Fruit fly (Drosophila melanogaster): ENCODE data around the gene Ranbp21.
A peak's percentile ranks its signal among the peaks of the same experiment; 100 is the strongest.

Ranbp21 gene

DNA sequence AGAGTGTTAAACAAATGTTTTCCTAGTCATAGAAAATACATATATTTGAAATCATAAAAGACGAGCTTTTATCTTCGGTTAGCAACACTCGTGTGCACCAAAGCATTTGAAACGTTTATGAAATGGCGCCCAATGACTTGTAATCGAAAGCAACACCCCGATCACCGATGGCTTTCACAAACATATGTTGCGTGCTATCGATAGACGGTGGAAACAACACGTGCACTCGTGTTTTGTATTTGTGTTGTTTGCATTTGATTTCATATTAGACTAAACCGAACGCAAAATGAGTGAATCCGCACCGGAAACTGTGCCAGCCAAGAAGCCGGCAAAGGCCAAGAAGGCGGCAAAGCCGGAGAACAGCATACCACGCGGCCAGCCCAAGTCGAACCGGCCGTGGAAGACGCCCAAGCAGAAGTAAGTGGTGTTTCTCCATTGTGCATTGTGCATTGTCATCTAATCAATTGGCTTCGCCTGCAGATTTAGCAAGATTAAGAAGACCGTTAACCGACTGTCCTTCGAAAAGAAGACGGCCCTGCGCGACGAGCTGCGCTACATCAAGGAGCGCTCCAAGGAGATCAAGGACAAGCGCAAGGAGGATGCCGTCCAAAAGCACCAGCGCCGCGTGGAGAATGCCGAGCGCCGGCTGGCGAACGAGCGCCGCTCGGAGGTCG is 35.9 kb downstream of the Ranbp21 start, which contains the start of gene CG14210 (continued):
- TF ChIP-seq CG16815 (GFP tag; optimal IDR thresholded peaks at IDR 0.05) = no peak
- TF ChIP-seq Fer2 (tag; optimal IDR thresholded peaks at IDR 0.05) = no peak
- no peak for TF ChIP-seq hkb (optimal IDR thresholded peaks at IDR 0.05)
- TF ChIP-seq hkb (GFP tag; IDR thresholded peaks at IDR 0.05) = no peak
- no peak for TF ChIP-seq CG10565 (GFP tag; optimal IDR thresholded peaks at IDR 0.05)
- no peak for TF ChIP-seq CG9797 (GFP tag; optimal IDR thresholded peaks at IDR 0.05)
- no peak for TF ChIP-seq CG7357 (GFP tag; IDR thresholded peaks at IDR 0.05)
- no peak for TF ChIP-seq CG5245 (GFP tag; optimal IDR thresholded peaks at IDR 0.05)
- TF ChIP-seq dan (GFP tag; IDR thresholded peaks at IDR 0.05) = no peak
- no peak for TF ChIP-seq lola (GFP tag; optimal IDR thresholded peaks at IDR 0.05)
- no peak for TF ChIP-seq CG10979 (tag; optimal IDR thresholded peaks at IDR 0.05)
- TF ChIP-seq CG34224 (GFP tag; IDR thresholded peaks at IDR 0.05; ENCODE audit: partially characterized antibody) = peak; percentile 73
- no peak for TF ChIP-seq cas (GFP tag; IDR thresholded peaks at IDR 0.05)
- TF ChIP-seq Trl (optimal IDR thresholded peaks at IDR 0.05) = no peak
- TF ChIP-seq Trl (GFP tag; optimal IDR thresholded peaks at IDR 0.05) = no peak
- peak; percentile 62; the same call in 3 of the 4 replicates for TF ChIP-seq Dll (GFP tag; IDR thresholded peaks at IDR 0.05; ENCODE audit: partially characterized antibody)
- no peak for TF ChIP-seq Elba2 (GFP tag; optimal IDR thresholded peaks at IDR 0.05)
- no peak for TF ChIP-seq CG1647 (GFP tag; optimal IDR thresholded peaks at IDR 0.05)
- TF ChIP-seq NC2β (GFP tag; optimal IDR thresholded peaks at IDR 0.05) = no peak
- no peak for TF ChIP-seq CTCF (GFP tag; optimal IDR thresholded peaks at IDR 0.05)
- no peak for TF ChIP-seq CG11085 (GFP tag; IDR thresholded peaks at IDR 0.05)
- no peak for TF ChIP-seq caup (GFP tag; optimal IDR thresholded peaks at IDR 0.05; ENCODE audit: severe bottlenecking)
- TF ChIP-seq al (GFP tag; IDR thresholded peaks at IDR 0.05) = no peak
- no peak for TF ChIP-seq CG30431 (GFP tag; optimal IDR thresholded peaks at IDR 0.05)
- TF ChIP-seq MESR4 (GFP tag; optimal IDR thresholded peaks at IDR 0.05) = peak; percentile 57
- no peak for TF ChIP-seq gcm2 (GFP tag; optimal IDR thresholded peaks at IDR 0.05)
- no peak for TF ChIP-seq gt (GFP tag; IDR thresholded peaks at IDR 0.05)
- TF ChIP-seq Med (GFP tag) = peak; percentile 7
- TF ChIP-seq klu (GFP tag; IDR thresholded peaks at IDR 0.05) = no peak
- TF ChIP-seq kay (GFP tag; optimal IDR thresholded peaks at IDR 0.05) = no peak
- no peak for TF ChIP-seq CG15269 (tag; optimal IDR thresholded peaks at IDR 0.05)
- peak; percentile 75 for TF ChIP-seq bbx (GFP tag; IDR thresholded peaks at IDR 0.05; ENCODE audit: partially characterized antibody)
- TF ChIP-seq Bgb (GFP tag; IDR thresholded peaks at IDR 0.05; ENCODE audit: partially characterized antibody) = peak; percentile 71
- TF ChIP-seq Aef1 (GFP tag; IDR thresholded peaks at IDR 0.05) = no peak
- no peak for TF ChIP-seq CG6254 (GFP tag; optimal IDR thresholded peaks at IDR 0.05)
- TF ChIP-seq sima (GFP tag; optimal IDR thresholded peaks at IDR 0.05) = no peak
- no peak for TF ChIP-seq Dad (GFP tag; optimal IDR thresholded peaks at IDR 0.05)
- no peak for TF ChIP-seq CG12071 (GFP tag; optimal IDR thresholded peaks at IDR 0.05)
- no peak for TF ChIP-seq lbe (GFP tag; optimal IDR thresholded peaks at IDR 0.05)
- peak; percentile 84 for TF ChIP-seq HLH4C (GFP tag; IDR thresholded peaks at IDR 0.05; ENCODE audit: partially characterized antibody)
- TF ChIP-seq Drgx (GFP tag; IDR thresholded peaks at IDR 0.05) = no peak
- no peak for TF ChIP-seq ranshi (GFP tag; IDR thresholded peaks at IDR 0.05)
- TF ChIP-seq Poxn (GFP tag; IDR thresholded peaks at IDR 0.05) = no peak
- TF ChIP-seq Fer1 (GFP tag; optimal IDR thresholded peaks at IDR 0.05) = peak; percentile 2
- TF ChIP-seq CG3726 (GFP tag; IDR thresholded peaks at IDR 0.05) = no peak
- no peak for TF ChIP-seq CG2199 (GFP tag; IDR thresholded peaks at IDR 0.05)
- TF ChIP-seq insv (GFP tag; optimal IDR thresholded peaks at IDR 0.05) = no peak
- peak; percentile 8 for TF ChIP-seq mirr (GFP tag; optimal IDR thresholded peaks at IDR 0.05)
- no peak for TF ChIP-seq CG2120 (GFP tag; optimal IDR thresholded peaks at IDR 0.05)
- TF ChIP-seq Adf1 (GFP tag; IDR thresholded peaks at IDR 0.05) = no peak
- no peak for TF ChIP-seq CG33213 (GFP tag; optimal IDR thresholded peaks at IDR 0.05)
- no peak for TF ChIP-seq Lpt (GFP tag; optimal IDR thresholded peaks at IDR 0.05)

Data from whole organism, embryonic.